Fruit fly (Drosophila melanogaster) whole organism, embryonic: ENCODE measurements around the gene Ciz1.

Experiments used
- B-H1 ChIP-seq: fragments of 200-800 bp; sonication (Bioruptor generic); IDR thresholded peaks from 3 replicates; pipeline ENCODE4 v1.3.6; 2022; ENCODE audit warnings: missing biosample characterization, missing genetic modification characterization
- Bdp1 ChIP-seq: fragments of 200-800 bp; sonication (Bioruptor generic); optimal IDR thresholded peaks from 3 replicates; lab custom pipeline; 2016; ENCODE audit warnings: missing biosample characterization, missing genetic modification characterization
- CG10209 ChIP-seq: fragments of 200-800 bp; sonication (Bioruptor generic); optimal IDR thresholded peaks from 3 replicates; lab custom pipeline; 2017; ENCODE audit warnings: missing biosample characterization, mild to moderate bottlenecking, missing genetic modification characterization, missing genetic modification reagents
- CG10543 ChIP-seq: fragments of 200-800 bp; sonication (Bioruptor generic); optimal IDR thresholded peaks from 3 replicates; lab custom pipeline; 2017; ENCODE audit warnings: missing biosample characterization, mild to moderate bottlenecking, missing genetic modification characterization, moderate library complexity
- CG11085 ChIP-seq: fragments of 200-800 bp; sonication (Bioruptor generic); IDR thresholded peaks from 2 replicates; pipeline ENCODE4 v1.3.6; 2022; ENCODE audit warnings: missing biosample characterization, missing genetic modification characterization
- CG11723 ChIP-seq: fragments of 200-800 bp; sonication (Bioruptor generic); optimal IDR thresholded peaks from 2 replicates; lab custom pipeline; 2017; ENCODE audit warnings: missing biosample characterization, mild to moderate bottlenecking, missing genetic modification characterization
- CG12104 ChIP-seq: fragments of 200-800 bp; sonication (Bioruptor generic); optimal IDR thresholded peaks from 3 replicates; lab custom pipeline; 2016; ENCODE audit warnings: missing biosample characterization, missing genetic modification characterization
- CG12942 ChIP-seq: fragments of 200-800 bp; sonication (Bioruptor generic); optimal IDR thresholded peaks from 3 replicates; lab custom pipeline; 2016; ENCODE audit warnings: missing biosample characterization, missing genetic modification characterization
- CG13296 ChIP-seq: fragments of 200-800 bp; sonication (Bioruptor generic); optimal IDR thresholded peaks from 3 replicates; lab custom pipeline; 2018; ENCODE audit warnings: missing biosample characterization, mild to moderate bottlenecking, missing genetic modification characterization
- CG13424 ChIP-seq: fragments of 200-800 bp; sonication (Bioruptor generic); optimal IDR thresholded peaks from 2 replicates; lab custom pipeline; 2019; ENCODE audit warnings: missing biosample characterization, mild to moderate bottlenecking, missing genetic modification characterization, moderate library complexity
- CG15514 ChIP-seq: fragments of 200-800 bp; sonication (Bioruptor generic); optimal IDR thresholded peaks from 3 replicates; lab custom pipeline; 2017; ENCODE audit warnings: missing biosample characterization, missing genetic modification characterization, mild to moderate bottlenecking, moderate library complexity, missing genetic modification reagents
- CG17385 ChIP-seq: fragments of 200-800 bp; sonication (Bioruptor generic); optimal IDR thresholded peaks from 3 replicates; lab custom pipeline; 2018; ENCODE audit warnings: missing biosample characterization, mild to moderate bottlenecking, missing genetic modification characterization
- CG17568 ChIP-seq: fragments of 200-800 bp; sonication (Bioruptor generic); optimal IDR thresholded peaks from 2 replicates; lab custom pipeline; 2018; ENCODE audit warnings: missing biosample characterization, mild to moderate bottlenecking, missing genetic modification characterization, moderate library complexity
- CG17912 ChIP-seq: fragments of 200-800 bp; sonication (Bioruptor generic); optimal IDR thresholded peaks from 2 replicates; lab custom pipeline; 2018; ENCODE audit warnings: missing biosample characterization, mild to moderate bottlenecking, missing genetic modification characterization
- CG1832 ChIP-seq: fragments of 200-800 bp; sonication (Bioruptor generic); optimal IDR thresholded peaks from 2 replicates; lab custom pipeline; 2017; ENCODE audit warnings: missing biosample characterization, mild to moderate bottlenecking, missing genetic modification characterization, inconsistent platforms
- CG31388 ChIP-seq: fragments of 200-800 bp; sonication (Bioruptor generic); optimal IDR thresholded peaks from 2 replicates; lab custom pipeline; 2016; ENCODE audit warnings: missing biosample characterization, missing genetic modification characterization
- CG43689 ChIP-seq: fragments of 200-800 bp; sonication (Bioruptor generic); IDR thresholded peaks from 2 replicates; pipeline ENCODE4 v1.3.6; 2022; ENCODE audit warnings: missing biosample characterization, missing genetic modification characterization
- CG4424 ChIP-seq: fragments of 200-800 bp; sonication (Bioruptor generic); optimal IDR thresholded peaks from 3 replicates; lab custom pipeline; 2016; ENCODE audit warnings: missing biosample characterization, missing genetic modification characterization
- CG8089 ChIP-seq: fragments of 200-800 bp; sonication (Bioruptor generic); optimal IDR thresholded peaks from 3 replicates; lab custom pipeline; 2016; ENCODE audit warnings: missing biosample characterization, missing genetic modification characterization
- CG9215 ChIP-seq: fragments of 200-800 bp; sonication (Bioruptor generic); IDR thresholded peaks from 2 replicates; pipeline ENCODE4 v1.3.6; 2022; ENCODE audit warnings: missing biosample characterization, missing genetic modification characterization
- CG9876 ChIP-seq: fragments of 200-800 bp; sonication (Bioruptor generic); optimal IDR thresholded peaks from 2 replicates; lab custom pipeline; 2016; ENCODE audit warnings: missing biosample characterization, missing genetic modification characterization
- D ChIP-seq, 2 experiments: fragments of 200-800 bp in 1 of 2; fragments of >200 bp in 1 of 2; sonication (Bioruptor generic) in 1 of 2; optimal IDR thresholded peaks; 2 replicates in 1 of 2; 3 replicates in 1 of 2; lab custom pipeline; 2017; ENCODE audit warnings: mild to moderate bottlenecking in 1 of 2, missing biosample characterization in 1 of 2, missing genetic modification characterization in 1 of 2, missing genetic modification reagents in 1 of 2
- Dad ChIP-seq: fragments of 200-800 bp; sonication (Bioruptor generic); optimal IDR thresholded peaks from 3 replicates; lab custom pipeline; 2016; ENCODE audit warnings: missing biosample characterization, missing genetic modification characterization
- Drgx ChIP-seq: fragments of 200-800 bp; sonication (Bioruptor generic); IDR thresholded peaks from 2 replicates; pipeline ENCODE4 v1.3.6; 2022; ENCODE audit warnings: missing biosample characterization, missing genetic modification characterization
- H15 ChIP-seq: fragments of 200-800 bp; sonication (Bioruptor generic); IDR thresholded peaks from 3 replicates; pipeline ENCODE4 v1.3.6; 2022; ENCODE audit warnings: missing biosample characterization, missing genetic modification characterization
- Hey ChIP-seq: fragments of 200-800 bp; sonication (Bioruptor generic); optimal IDR thresholded peaks from 3 replicates; lab custom pipeline; 2018; ENCODE audit warnings: missing biosample characterization, mild to moderate bottlenecking, missing genetic modification characterization
- HmgZ ChIP-seq: fragments of 200-800 bp; sonication (Bioruptor generic); optimal IDR thresholded peaks from 2 replicates; lab custom pipeline; 2018; ENCODE audit warnings: missing biosample characterization, mild to moderate bottlenecking, missing genetic modification characterization
- Hr51 ChIP-seq, 2 experiments: fragments of 200-800 bp; sonication (Bioruptor generic); optimal IDR thresholded peaks; 2 replicates in 1 of 2; 3 replicates in 1 of 2; lab custom pipeline; 2016 to 2018; ENCODE audit warnings: missing biosample characterization in 2 of 2, missing genetic modification characterization in 2 of 2, mild to moderate bottlenecking in 1 of 2, moderate library complexity in 1 of 2
- Hsf ChIP-seq: fragments of 200-800 bp; sonication (Bioruptor generic); optimal IDR thresholded peaks from 3 replicates; lab custom pipeline; 2016; ENCODE audit warnings: missing biosample characterization, missing genetic modification characterization
- Lhr ChIP-seq: fragments of 200-800 bp; sonication (Bioruptor generic); optimal IDR thresholded peaks from 3 replicates; lab custom pipeline; 2017; ENCODE audit warnings: mild to moderate bottlenecking, missing biosample characterization, missing genetic modification reagents, missing genetic modification characterization
- Neu2 ChIP-seq: fragments of 200-800 bp; sonication (Bioruptor generic); optimal IDR thresholded peaks from 3 replicates; lab custom pipeline; 2016; ENCODE audit warnings: missing biosample characterization, missing genetic modification characterization, borderline replicate concordance
- Nf-YB ChIP-seq: fragments of 200-800 bp; sonication (Bioruptor generic); optimal IDR thresholded peaks from 3 replicates; lab custom pipeline; 2019; ENCODE audit warnings: missing biosample characterization, mild to moderate bottlenecking, missing genetic modification characterization, moderate library complexity
- Nf-YC ChIP-seq: fragments of 200-800 bp; optimal IDR thresholded peaks from 3 replicates; lab custom pipeline; 2019; ENCODE audit warnings: missing biosample characterization, mild to moderate bottlenecking, missing genetic modification characterization, moderate library complexity
- ash1 ChIP-seq: fragments of 200-800 bp; sonication (Bioruptor generic); optimal IDR thresholded peaks from 2 replicates; lab custom pipeline; 2018; ENCODE audit warnings: missing biosample characterization, mild to moderate bottlenecking, missing genetic modification characterization
- cad ChIP-seq: fragments of >200 bp; optimal IDR thresholded peaks from 2 replicates; lab custom pipeline; 2017; ENCODE audit warnings: missing biosample characterization, missing genetic modification characterization
- dan ChIP-seq: fragments of 200-800 bp; sonication (Bioruptor generic); IDR thresholded peaks from 2 replicates; pipeline ENCODE4 v1.3.6; 2022; ENCODE audit warnings: missing biosample characterization, missing genetic modification characterization
- eve ChIP-seq, 2 experiments: fragments of >200 bp; optimal IDR thresholded peaks; 2 replicates each; lab custom pipeline; 2017; ENCODE audit warnings: missing biosample characterization in 2 of 2, missing genetic modification characterization in 2 of 2
- exex ChIP-seq: fragments of 200-800 bp; sonication (Bioruptor generic); optimal IDR thresholded peaks from 4 replicates; lab custom pipeline; 2018; ENCODE audit warnings: missing biosample characterization, mild to moderate bottlenecking, missing genetic modification characterization, moderate library complexity
- fu2 ChIP-seq: fragments of 200-800 bp; sonication (Bioruptor generic); optimal IDR thresholded peaks from 2 replicates; lab custom pipeline; 2016; ENCODE audit warnings: missing biosample characterization, missing genetic modification characterization
- gce ChIP-seq: fragments of 200-800 bp; sonication (Bioruptor generic); IDR thresholded peaks from 3 replicates; pipeline ENCODE4 v1.3.6; 2022; ENCODE audit warnings: missing biosample characterization, missing genetic modification characterization
- gcm2 ChIP-seq: fragments of 200-800 bp; sonication (Bioruptor generic); optimal IDR thresholded peaks from 2 replicates; lab custom pipeline; 2016; ENCODE audit warnings: missing biosample characterization, missing genetic modification characterization
- gem ChIP-seq: fragments of 200-800 bp; sonication (Bioruptor generic); optimal IDR thresholded peaks from 2 replicates; lab custom pipeline; 2019; ENCODE audit warnings: missing biosample characterization, mild to moderate bottlenecking, missing genetic modification characterization, moderate library complexity
- grau ChIP-seq: fragments of 200-800 bp; optimal IDR thresholded peaks from 3 replicates; lab custom pipeline; 2019; ENCODE audit warnings: missing biosample characterization, mild to moderate bottlenecking, missing genetic modification characterization, moderate library complexity
- ken ChIP-seq: fragments of 200-800 bp; sonication (Bioruptor generic); IDR thresholded peaks from 3 replicates; pipeline ENCODE4 v1.3.6; 2022; ENCODE audit warnings: missing biosample characterization, missing genetic modification characterization
- lab ChIP-seq: fragments of 200-800 bp; sonication (Bioruptor generic); optimal IDR thresholded peaks from 3 replicates; lab custom pipeline; 2017; ENCODE audit warnings: missing biosample characterization, missing genetic modification characterization, mild to moderate bottlenecking, moderate library complexity, missing genetic modification reagents
- pho ChIP-seq: fragments of 200-800 bp; sonication (Bioruptor generic); optimal IDR thresholded peaks from 2 replicates; lab custom pipeline; 2016; ENCODE audit warnings: missing biosample characterization, missing genetic modification characterization
- psq ChIP-seq: fragments of 200-800 bp; sonication (Bioruptor generic); optimal IDR thresholded peaks from 2 replicates; lab custom pipeline; 2017; ENCODE audit warnings: missing biosample characterization, missing genetic modification characterization
- tap ChIP-seq: fragments of 200-800 bp; optimal IDR thresholded peaks from 3 replicates; lab custom pipeline; 2019; ENCODE audit warnings: missing biosample characterization, mild to moderate bottlenecking, missing genetic modification characterization, moderate library complexity
- tll ChIP-seq, 2 experiments: fragments of 200-800 bp in 1 of 2; fragments of >200 bp in 1 of 2; sonication (Bioruptor generic) in 1 of 2; optimal IDR thresholded peaks; 2 replicates each; lab custom pipeline; 2017 to 2019; ENCODE audit warnings: missing biosample characterization in 2 of 2, missing genetic modification characterization in 2 of 2, mild to moderate bottlenecking in 1 of 2, moderate library complexity in 1 of 2

Gene Ciz1

DNA sequence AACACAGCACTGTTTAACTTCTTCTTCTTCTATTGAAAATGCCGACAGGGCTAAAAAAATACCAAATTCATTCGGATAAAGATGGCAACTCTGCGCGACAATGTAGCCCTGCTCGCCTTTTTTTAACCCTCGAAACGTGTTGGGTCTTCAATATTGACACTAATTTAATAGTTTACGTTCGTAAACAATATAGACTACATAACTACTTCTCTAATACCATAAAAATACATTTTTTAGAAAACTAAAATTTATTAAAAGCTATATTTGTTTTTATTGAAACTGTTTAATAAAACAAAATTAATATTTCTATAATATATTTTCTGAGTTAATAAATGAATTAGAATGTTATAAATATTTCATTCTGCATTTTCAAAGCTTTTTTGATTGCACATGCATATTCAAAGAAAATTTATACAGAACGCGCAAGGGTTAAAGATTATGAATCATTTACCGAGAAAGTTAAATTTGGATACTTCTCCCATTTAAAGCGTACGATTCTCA, 24.2 kb downstream of the Ciz1 start, which contains the start of the genes Taf2 and CalpB (continued):
- TF ChIP-seq CG8089 (GFP tag; lab: Kevin White, UChicago), result no peak
- peak; percentile 15 for TF ChIP-seq Bdp1
- TF ChIP-seq cad, result no peak
- peak; percentile 62 for TF ChIP-seq CG10543 (GFP tag; lab: Kevin White, UChicago)
- TF ChIP-seq CG4424 (GFP tag; lab: Kevin White, UChicago), result peak; percentile 86
- TF ChIP-seq CG15514 (GFP tag; lab: Kevin White, UChicago), result peak; percentile 74
- peak; percentile 84 for TF ChIP-seq CG12104
- TF ChIP-seq Drgx, result peak; percentile 84
- no peak for TF ChIP-seq exex (tag; lab: Kevin White, UChicago)
- TF ChIP-seq CG11085 (GFP tag; lab: Robert Waterston, UW), result peak; percentile 68
- TF ChIP-seq CG10209 (GFP tag; lab: Kevin White, UChicago), result peak; percentile 80
- TF ChIP-seq Hey, result no peak
- TF ChIP-seq Hr51 (GFP tag; optimal IDR thresholded peaks at IDR 0.05; lab: Kevin White, UChicago), result peak; percentile 41 to 91
- TF ChIP-seq H15 (GFP tag; lab: Robert Waterston, UW), result peak; percentile 49; the same call in 2 of the 3 replicates
- 0 out of 3 replicates have a peak, but pooled peaks have one; percentile 38 for TF ChIP-seq ken (GFP tag; lab: Robert Waterston, UW)
- no peak for TF ChIP-seq eve (GFP tag; optimal IDR thresholded peaks at IDR 0.05; lab: Kevin White, UChicago)
- TF ChIP-seq CG1832 (GFP tag; lab: Kevin White, UChicago), result no peak
- peak; percentile 61 for TF ChIP-seq Hsf
- TF ChIP-seq fu2 (GFP tag; lab: Kevin White, UChicago), result peak; percentile 56
- TF ChIP-seq CG17568, result no peak
- no peak; the same call in 1 of the 2 replicates for TF ChIP-seq CG43689 (GFP tag; lab: Robert Waterston, UW)
- peak; percentile 30 for TF ChIP-seq CG31388 (GFP tag; lab: Kevin White, UChicago)
- peak; percentile 96 for TF ChIP-seq gem (tag; lab: Kevin White, UChicago)
- TF ChIP-seq Dad (GFP tag; lab: Kevin White, UChicago), result peak; percentile 27
- TF ChIP-seq gce (GFP tag; lab: Robert Waterston, UW), result peak; percentile 57; the same call in 2 of the 3 replicates
- TF ChIP-seq Neu2 (GFP tag; lab: Kevin White, UChicago), result no peak
- peak; percentile 91 for TF ChIP-seq grau (tag; lab: Kevin White, UChicago)
- TF ChIP-seq psq (GFP tag; lab: Kevin White, UChicago), result peak; percentile 38
- TF ChIP-seq D (optimal IDR thresholded peaks at IDR 0.05; lab: Kevin White, UChicago), result no peak
- TF ChIP-seq D (GFP tag; optimal IDR thresholded peaks at IDR 0.05; lab: Kevin White, UChicago), result peak; percentile 82
- peak; percentile 62 for TF ChIP-seq pho (GFP tag; lab: Kevin White, UChicago)
- peak; percentile 72 for TF ChIP-seq Nf-YB (GFP tag; lab: Kevin White, UChicago)
- TF ChIP-seq gcm2, result peak; percentile 15
- TF ChIP-seq Lhr, result peak; percentile 29
- peak; percentile 84 for TF ChIP-seq lab (GFP tag; lab: Kevin White, UChicago)
- TF ChIP-seq HmgZ (tag; lab: Kevin White, UChicago), result peak; percentile 67
- TF ChIP-seq CG13424 (tag; lab: Kevin White, UChicago), result peak; percentile 90
- peak; percentile 16 for TF ChIP-seq CG9876 (GFP tag; lab: Kevin White, UChicago)
- TF ChIP-seq dan, result no peak
- TF ChIP-seq ash1 (GFP tag; lab: Kevin White, UChicago), result no peak
- peak in 1 of 2 experiments; percentile 57 for TF ChIP-seq tll (GFP tag; optimal IDR thresholded peaks at IDR 0.05; lab: Kevin White, UChicago)
- peak; percentile 94 for TF ChIP-seq tap (tag; lab: Kevin White, UChicago)
- TF ChIP-seq CG11723, result peak; percentile 5
- TF ChIP-seq CG17912 (GFP tag; lab: Kevin White, UChicago), result no peak
- no peak for TF ChIP-seq Nf-YC (tag; lab: Kevin White, UChicago)
- TF ChIP-seq CG9215 (GFP tag; lab: Robert Waterston, UW), result peak; percentile 83
- peak; percentile 67 for TF ChIP-seq CG12942
- peak; percentile 54 for TF ChIP-seq B-H1 (GFP tag; lab: Robert Waterston, UW)
- TF ChIP-seq CG13296 (GFP tag; lab: Kevin White, UChicago), result peak; percentile 90
- TF ChIP-seq CG17385 (GFP tag; lab: Kevin White, UChicago), result peak; percentile 97
